Fruit fly (Drosophila melanogaster) whole organism, embryonic: Measurements from ENCODE around the gene CG14995.

Experiments used
- Abd-B ChIP-seq: fragments of 200-800 bp; sonication (Bioruptor generic); optimal IDR thresholded peaks from 2 replicates; lab custom pipeline; 2018; ENCODE audit warnings: missing biosample characterization, mild to moderate bottlenecking, missing genetic modification characterization, moderate library complexity
- Atf3 ChIP-seq: fragments of 200-800 bp; sonication (Bioruptor generic); optimal IDR thresholded peaks from 3 replicates; lab custom pipeline; 2016; ENCODE audit warnings: missing biosample characterization, missing genetic modification characterization
- Awh ChIP-seq: fragments of 200-800 bp; sonication (Bioruptor generic); IDR thresholded peaks from 2 replicates; pipeline ENCODE4, ENCODE4 v1.3.6; 2022; ENCODE audit warnings: missing biosample characterization, missing genetic modification characterization
- C15 ChIP-seq: fragments of 200-800 bp; sonication (Bioruptor generic); IDR thresholded peaks from 3 replicates; pipeline ENCODE4 v1.3.6; 2022; ENCODE audit warnings: missing biosample characterization, missing genetic modification characterization
- CG10321 ChIP-seq: fragments of 200-800 bp; sonication (Bioruptor generic); IDR thresholded peaks from 2 replicates; pipeline ENCODE4 v1.3.6; 2022; ENCODE audit warnings: missing biosample characterization, missing genetic modification characterization
- CG12071 ChIP-seq: fragments of 200-800 bp; sonication (Bioruptor generic); optimal IDR thresholded peaks from 3 replicates; lab custom pipeline; 2018; ENCODE audit warnings: missing biosample characterization, mild to moderate bottlenecking, missing genetic modification characterization
- CG13775 ChIP-seq: fragments of 200-800 bp; sonication (Bioruptor generic); optimal IDR thresholded peaks from 3 replicates; lab custom pipeline; 2017; ENCODE audit warnings: missing biosample characterization, mild to moderate bottlenecking, missing genetic modification characterization
- CG14710 ChIP-seq: fragments of 200-800 bp; sonication (Bioruptor generic); optimal IDR thresholded peaks from 3 replicates; lab custom pipeline; 2019; ENCODE audit warnings: missing biosample characterization, mild to moderate bottlenecking, missing genetic modification characterization, moderate library complexity
- CG15269 ChIP-seq: fragments of 200-800 bp; sonication (Bioruptor generic); optimal IDR thresholded peaks from 2 replicates; lab custom pipeline; 2018; ENCODE audit warnings: missing biosample characterization, mild to moderate bottlenecking, missing genetic modification characterization, moderate library complexity
- CG31224 ChIP-seq: fragments of 200-800 bp; sonication (Bioruptor generic); IDR thresholded peaks from 2 replicates; pipeline ENCODE4 v1.3.6; 2022; ENCODE audit warnings: missing biosample characterization, missing genetic modification characterization
- CG34422 ChIP-seq: fragments of 200-800 bp; sonication (Bioruptor generic); IDR thresholded peaks from 3 replicates; pipeline ENCODE4 v1.3.6; 2022; ENCODE audit warnings: missing biosample characterization, missing genetic modification characterization
- CG3838 ChIP-seq: fragments of 200-800 bp; sonication (Bioruptor generic); optimal IDR thresholded peaks from 3 replicates; lab custom pipeline; 2016; ENCODE audit warnings: missing biosample characterization, missing genetic modification characterization
- CG42726 ChIP-seq: fragments of 200-800 bp; sonication (Bioruptor generic); IDR thresholded peaks from 2 replicates; pipeline ENCODE4 v1.3.6; 2022; ENCODE audit warnings: missing biosample characterization, missing genetic modification characterization; ENCODE audit not compliant: partially characterized antibody
- CG43689 ChIP-seq: fragments of 200-800 bp; sonication (Bioruptor generic); IDR thresholded peaks from 2 replicates; pipeline ENCODE4 v1.3.6; 2022; ENCODE audit warnings: missing biosample characterization, missing genetic modification characterization
- CG4617 ChIP-seq: fragments of 200-800 bp; sonication (Bioruptor generic); optimal IDR thresholded peaks from 3 replicates; lab custom pipeline; 2016; ENCODE audit warnings: missing biosample characterization, missing genetic modification characterization, borderline replicate concordance
- CG6654 ChIP-seq: fragments of 200-800 bp; sonication (Bioruptor generic); optimal IDR thresholded peaks from 2 replicates; lab custom pipeline; 2017; ENCODE audit warnings: missing biosample characterization, mild to moderate bottlenecking, missing genetic modification characterization
- CG7556 ChIP-seq: fragments of 200-800 bp; sonication (Bioruptor generic); optimal IDR thresholded peaks from 2 replicates; lab custom pipeline; 2017; ENCODE audit warnings: missing biosample characterization, mild to moderate bottlenecking, missing genetic modification characterization
- CG7987 ChIP-seq: fragments of 200-800 bp; sonication (Bioruptor generic); optimal IDR thresholded peaks from 2 replicates; lab custom pipeline; 2018; ENCODE audit warnings: missing biosample characterization, mild to moderate bottlenecking, missing genetic modification characterization, moderate library complexity
- CG8478 ChIP-seq: fragments of >200 bp; optimal IDR thresholded peaks from 2 replicates; lab custom pipeline; 2018
- CG9727 ChIP-seq: fragments of 200-800 bp; sonication (Bioruptor generic); optimal IDR thresholded peaks from 3 replicates; lab custom pipeline; 2017; ENCODE audit warnings: missing biosample characterization, mild to moderate bottlenecking, missing genetic modification characterization
- CG9932 ChIP-seq: fragments of 200-800 bp; sonication (Bioruptor generic); IDR thresholded peaks from 2 replicates; pipeline ENCODE4 v1.3.6; 2022; ENCODE audit warnings: missing biosample characterization, missing genetic modification characterization
- Drgx ChIP-seq: fragments of 200-800 bp; sonication (Bioruptor generic); IDR thresholded peaks from 2 replicates; pipeline ENCODE4 v1.3.6; 2022; ENCODE audit warnings: missing biosample characterization, missing genetic modification characterization
- Eip74EF ChIP-seq, 2 experiments: fragments of 200-800 bp in 1 of 2; fragments of >200 bp in 1 of 2; sonication (Bioruptor generic) in 1 of 2; optimal IDR thresholded peaks; 2 replicates each; lab custom pipeline; 2017 to 2019; ENCODE audit warnings: missing biosample characterization in 2 of 2, missing genetic modification characterization in 2 of 2, mild to moderate bottlenecking in 1 of 2, moderate library complexity in 1 of 2
- Elba2 ChIP-seq: fragments of 200-800 bp; sonication (Bioruptor generic); optimal IDR thresholded peaks from 3 replicates; lab custom pipeline; 2016; ENCODE audit warnings: missing biosample characterization, missing genetic modification characterization
- Hmx ChIP-seq: fragments of 200-800 bp; sonication (Bioruptor generic); optimal IDR thresholded peaks from 2 replicates; lab custom pipeline; 2016; ENCODE audit warnings: missing biosample characterization, missing genetic modification characterization
- Mad ChIP-seq: fragments of 200-800 bp; sonication (Bioruptor generic); optimal IDR thresholded peaks from 2 replicates; lab custom pipeline; 2016; ENCODE audit warnings: missing biosample characterization, missing genetic modification characterization
- Sin3A ChIP-seq: fragments of >200 bp; optimal IDR thresholded peaks from 2 replicates; lab custom pipeline; 2018
- Sox100B ChIP-seq: fragments of 200-800 bp; sonication (Bioruptor generic); optimal IDR thresholded peaks from 3 replicates; lab custom pipeline; 2018; ENCODE audit warnings: missing biosample characterization, mild to moderate bottlenecking, missing genetic modification characterization
- Trl ChIP-seq, 3 experiments: fragments of >200 bp in 2 of 3; fragments of 200-800 bp in 1 of 3; sonication (Bioruptor generic) in 1 of 3; optimal IDR thresholded peaks; 2 replicates in 1 of 3; 3 replicates in 2 of 3; lab custom pipeline; 2016 to 2017; ENCODE audit warnings: missing biosample characterization in 1 of 3, missing genetic modification characterization in 1 of 3
- bbx ChIP-seq: fragments of 200-800 bp; sonication (Bioruptor generic); IDR thresholded peaks from 2 replicates; pipeline ENCODE4 v1.3.6; 2022; ENCODE audit warnings: missing biosample characterization, missing genetic modification characterization; ENCODE audit not compliant: partially characterized antibody
- corto ChIP-seq: fragments of 200-800 bp; sonication (Bioruptor generic); optimal IDR thresholded peaks from 2 replicates; lab custom pipeline; 2016; ENCODE audit warnings: missing biosample characterization, mild to moderate bottlenecking, missing genetic modification characterization, moderate library complexity
- da ChIP-seq: fragments of 200-800 bp; sonication (Bioruptor generic); optimal IDR thresholded peaks from 2 replicates; lab custom pipeline; 2016; ENCODE audit warnings: missing biosample characterization, missing genetic modification characterization
- dati ChIP-seq: fragments of 200-800 bp; sonication (Bioruptor generic); IDR thresholded peaks from 2 replicates; pipeline ENCODE4 v1.3.6; 2022; ENCODE audit warnings: missing biosample characterization, missing genetic modification characterization
- en ChIP-seq: fragments of 200-800 bp; sonication (Bioruptor generic); optimal IDR thresholded peaks from 2 replicates; lab custom pipeline; 2016; ENCODE audit warnings: missing biosample characterization, missing genetic modification characterization
- fd64A ChIP-seq: fragments of 200-800 bp; sonication (Bioruptor generic); optimal IDR thresholded peaks from 3 replicates; lab custom pipeline; 2018; ENCODE audit warnings: missing biosample characterization, mild to moderate bottlenecking, missing genetic modification characterization
- fru ChIP-seq: fragments of >200 bp; optimal IDR thresholded peaks from 2 replicates; lab custom pipeline; 2017
- grau ChIP-seq: fragments of 200-800 bp; optimal IDR thresholded peaks from 3 replicates; lab custom pipeline; 2019; ENCODE audit warnings: missing biosample characterization, mild to moderate bottlenecking, missing genetic modification characterization, moderate library complexity
- hkb ChIP-seq, 2 experiments: fragments of 200-800 bp in 1 of 2; fragments of >200 bp in 1 of 2; sonication (Bioruptor generic) in 1 of 2; IDR thresholded peaks in 1 of 2; optimal IDR thresholded peaks in 1 of 2; 2 replicates each; pipeline versions ENCODE4 v1.3.6 to Lab custom; 2017 to 2022; ENCODE audit warnings: missing biosample characterization in 1 of 2, missing genetic modification characterization in 1 of 2
- kay ChIP-seq: fragments of 200-800 bp; sonication (Bioruptor generic); optimal IDR thresholded peaks from 2 replicates; lab custom pipeline; 2016; ENCODE audit warnings: missing biosample characterization, missing genetic modification characterization
- maf-S ChIP-seq: fragments of 200-800 bp; sonication (Bioruptor generic); optimal IDR thresholded peaks from 2 replicates; lab custom pipeline; 2016; ENCODE audit warnings: missing biosample characterization, missing genetic modification characterization
- pfk ChIP-seq: fragments of 200-800 bp; sonication (Bioruptor generic); optimal IDR thresholded peaks from 2 replicates; lab custom pipeline; 2018; ENCODE audit warnings: missing biosample characterization, mild to moderate bottlenecking, missing genetic modification characterization, moderate library complexity
- pzg ChIP-seq: fragments of 200-800 bp; sonication (Bioruptor generic); optimal IDR thresholded peaks from 3 replicates; lab custom pipeline; 2018; ENCODE audit warnings: missing biosample characterization, mild to moderate bottlenecking, missing genetic modification characterization, moderate library complexity
- ranshi ChIP-seq: fragments of 200-800 bp; sonication (Bioruptor generic); IDR thresholded peaks from 2 replicates; pipeline ENCODE4 v1.3.6; 2022; ENCODE audit warnings: missing biosample characterization, missing genetic modification characterization
- sna ChIP-seq: fragments of 200-800 bp; sonication (Bioruptor generic); IDR thresholded peaks from 2 replicates; pipeline ENCODE4 v1.3.6; 2022; ENCODE audit warnings: missing biosample characterization, missing genetic modification characterization; ENCODE audit not compliant: partially characterized antibody
- stwl ChIP-seq: fragments of 200-800 bp; sonication (Bioruptor generic); optimal IDR thresholded peaks from 3 replicates; lab custom pipeline; 2018; ENCODE audit warnings: missing biosample characterization, mild to moderate bottlenecking, missing genetic modification characterization, moderate library complexity
- twi ChIP-seq: fragments of 200-800 bp; optimal IDR thresholded peaks from 2 replicates; lab custom pipeline; 2019; ENCODE audit warnings: missing biosample characterization, mild to moderate bottlenecking, missing genetic modification characterization, moderate library complexity
- unpg ChIP-seq: fragments of 200-800 bp; sonication (Bioruptor generic); optimal IDR thresholded peaks from 3 replicates; lab custom pipeline; 2018; ENCODE audit warnings: missing biosample characterization, mild to moderate bottlenecking, missing genetic modification characterization, moderate library complexity
- vvl ChIP-seq: fragments of 200-800 bp; sonication (Bioruptor generic); IDR thresholded peaks from 2 replicates; pipeline ENCODE4 v1.3.6; 2022; ENCODE audit warnings: missing biosample characterization, missing genetic modification characterization
- zen2 ChIP-seq: fragments of 200-800 bp; sonication (Bioruptor generic); IDR thresholded peaks from 3 replicates; pipeline ENCODE4 v1.3.6; 2022; ENCODE audit warnings: missing biosample characterization, missing genetic modification characterization; ENCODE audit not compliant: partially characterized antibody
- zfh1 ChIP-seq: fragments of 200-800 bp; sonication (Bioruptor generic); IDR thresholded peaks from 3 replicates; pipeline ENCODE4 v1.3.6; 2022; ENCODE audit warnings: missing biosample characterization, missing genetic modification characterization

Gene CG14995

DNA sequence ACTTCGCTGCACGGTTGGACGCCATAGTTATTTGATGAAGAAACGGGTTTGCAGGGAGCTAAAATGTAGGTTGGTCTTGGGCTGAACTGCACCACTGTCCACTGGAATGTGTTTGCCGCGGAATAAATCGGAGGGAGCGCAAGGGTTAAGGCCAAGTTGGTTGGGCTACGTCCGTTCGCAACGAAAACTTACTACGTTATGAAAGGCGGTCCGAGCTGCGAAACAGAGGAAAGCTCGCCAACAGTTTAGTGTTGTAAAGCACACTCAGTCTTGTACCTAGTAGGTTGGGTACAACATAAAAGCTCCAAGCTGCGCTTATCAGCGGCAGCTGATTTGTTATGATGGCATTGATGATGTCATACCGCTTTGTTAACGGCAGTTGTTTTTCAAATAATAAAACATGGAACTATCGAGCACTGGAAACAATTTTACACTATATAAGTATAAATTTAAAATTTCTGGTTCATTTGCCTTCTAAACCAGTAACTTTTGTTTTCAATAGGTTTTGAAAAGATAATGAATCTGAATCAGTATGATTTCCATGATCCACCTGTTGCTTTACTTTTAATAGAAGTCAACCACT is 19.2 kb upstream of the CG14995 start, which contains the start of gene Chd64 (continued):
- TF ChIP-seq bbx (peak; percentile 46), CG6654 (GFP tag; lab: Kevin White, UChicago) (no peak), Trl (optimal IDR thresholded peaks at IDR 0.05; lab: Kevin White, UChicago) (no peak), Trl (GFP tag; optimal IDR thresholded peaks at IDR 0.05; lab: Kevin White, UChicago) (peak; percentile 36), CG8478 (lab: Kevin White, UChicago) (no peak), vvl (GFP tag; lab: Robert Waterston, UW) (peak; percentile 76), CG9932 (peak; percentile 50), CG12071 (GFP tag; lab: Kevin White, UChicago) (peak; percentile 47), Atf3 (GFP tag; lab: Kevin White, UChicago) (peak; percentile 93), Abd-B (GFP tag; lab: Kevin White, UChicago) (no peak), Sin3A (lab: Kevin White, UChicago) (no peak), CG42726 (GFP tag; lab: Robert Waterston, UW) (0 out of 2 replicates have a peak, but pooled peaks have one; percentile 52), fd64A (GFP tag; lab: Kevin White, UChicago) (no peak), Hmx (GFP tag; lab: Kevin White, UChicago) (no peak), fru (no peak), en (GFP tag; lab: Kevin White, UChicago) (no peak), CG7556 (GFP tag; lab: Kevin White, UChicago) (peak; percentile 53), hkb (optimal IDR thresholded peaks at IDR 0.05; lab: Kevin White, UChicago) (no peak), hkb (GFP tag; IDR thresholded peaks at IDR 0.05; lab: Robert Waterston, UW) (peak; percentile 50; the same call in 1 of the 2 replicates), Awh (GFP tag; lab: Robert Waterston, UW) (no peak; the same call in 1 of the 2 replicates), ranshi (no peak), CG3838 (no peak), unpg (peak; percentile 45), stwl (tag; lab: Kevin White, UChicago) (peak; percentile 74), zfh1 (GFP tag; lab: Robert Waterston, UW) (no peak), kay (peak; percentile 34), C15 (GFP tag; lab: Robert Waterston, UW) (no peak), CG4617 (GFP tag; lab: Kevin White, UChicago) (no peak), Mad (no peak), Elba2 (no peak), CG9727 (no peak), grau (tag; lab: Kevin White, UChicago) (peak; percentile 52), Sox100B (GFP tag; lab: Kevin White, UChicago) (no peak), CG34422 (peak; percentile 60; the same call in 1 of the 3 replicates), CG7987 (GFP tag; lab: Kevin White, UChicago) (no peak), twi (tag; lab: Kevin White, UChicago) (no peak), CG10321 (GFP tag; lab: Robert Waterston, UW) (no peak), zen2 (GFP tag; lab: Robert Waterston, UW) (peak; percentile 74; the same call in 2 of the 3 replicates), pfk (peak; percentile 62), dati (GFP tag; lab: Robert Waterston, UW) (no peak), corto (peak; percentile 74), CG15269 (tag; lab: Kevin White, UChicago) (peak; percentile 52), CG43689 (no peak), maf-S (GFP tag; lab: Kevin White, UChicago) (peak; percentile 14), CG14710 (tag; lab: Kevin White, UChicago) (no peak), pzg (GFP tag; lab: Kevin White, UChicago) (peak; percentile 52), da (GFP tag; lab: Kevin White, UChicago) (no peak), sna (GFP tag; lab: Robert Waterston, UW) (peak; percentile 68), CG13775 (no peak), CG31224 (GFP tag; lab: Robert Waterston, UW) (no peak), Eip74EF (GFP tag; optimal IDR thresholded peaks at IDR 0.05; lab: Kevin White, UChicago) (peak in 1 of 2 experiments; percentile 52), Drgx (GFP tag; lab: Robert Waterston, UW) (no peak; the same call in 1 of the 2 replicates)
